Worm (Caenorhabditis elegans) whole organism, mixed stage, embryonic: Measurements from ENCODE around the gene F18A11.3.

Experiments used
- blmp-1 ChIP-seq: fragments of 150-350 bp; optimal IDR thresholded peaks from 2 replicates; lab custom pipeline; 2014; ENCODE audit warnings: missing biosample characterization, missing genetic modification characterization
- ceh-83 ChIP-seq: fragments of 200-800 bp; sonication (Bioruptor generic); optimal IDR thresholded peaks from 2 replicates; lab custom pipeline; 2018; ENCODE audit warnings: mild to moderate bottlenecking, missing genetic modification characterization, missing compliant biosample characterization
- elt-1 ChIP-seq: sonication (generic microtip); optimal IDR thresholded peaks from 2 replicates; lab custom pipeline; 2017; ENCODE audit warnings: missing genetic modification characterization, mild to moderate bottlenecking, missing compliant biosample characterization, antibody characterized with exemption, moderate library complexity, borderline replicate concordance; ENCODE audit not compliant: insufficient read depth
- elt-3 ChIP-seq: fragments of 150-350 bp; optimal IDR thresholded peaks from 2 replicates; lab custom pipeline; 2014; ENCODE audit warnings: missing biosample characterization, missing genetic modification characterization
- lin-13 ChIP-seq: fragments of 150-350 bp; optimal IDR thresholded peaks from 2 replicates; lab custom pipeline; 2014; ENCODE audit warnings: missing biosample characterization, missing genetic modification characterization
- nhr-12 ChIP-seq: fragments of 150-350 bp; optimal IDR thresholded peaks from 2 replicates; lab custom pipeline; 2014; ENCODE audit warnings: missing biosample characterization, missing genetic modification characterization
- nhr-237 ChIP-seq: fragments of 150-350 bp; optimal IDR thresholded peaks from 2 replicates; lab custom pipeline; 2014; ENCODE audit warnings: missing biosample characterization, missing genetic modification characterization
- unc-120 ChIP-seq: sonication (generic microtip); optimal IDR thresholded peaks from 2 replicates; lab custom pipeline; 2017; ENCODE audit warnings: missing genetic modification characterization, missing compliant biosample characterization; ENCODE audit not compliant: poor library complexity, severe bottlenecking
- unc-39 ChIP-seq: fragments of 150-350 bp; optimal IDR thresholded peaks from 2 replicates; lab custom pipeline; 2014; ENCODE audit warnings: missing biosample characterization, missing genetic modification characterization

DNA sequence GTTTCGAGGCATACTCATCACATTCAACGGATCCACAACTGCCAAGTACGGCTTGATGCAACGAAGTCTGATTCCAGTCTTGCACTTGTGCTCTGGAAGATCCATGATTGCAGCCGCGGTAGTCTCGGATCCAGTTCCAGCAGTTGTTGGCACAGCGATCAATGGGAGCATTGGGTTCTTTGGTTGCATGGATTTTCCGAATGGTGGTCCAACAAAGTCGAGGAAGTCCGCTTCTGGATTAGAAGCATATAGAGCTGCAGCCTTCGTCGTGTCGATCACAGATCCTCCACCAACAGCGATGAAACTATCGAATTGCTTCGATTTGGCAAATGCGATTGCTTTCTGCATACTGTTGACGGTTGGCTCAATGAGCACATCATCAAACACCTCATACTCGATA is 41.3 kb downstream of the F18A11.3 start:
- no peak for TF ChIP-seq nhr-12
- TF ChIP-seq unc-39 (tag; lab: Kevin White, UChicago), result no peak
- TF ChIP-seq nhr-237 (tag; lab: Kevin White, UChicago), result no peak
- TF ChIP-seq ceh-83, result no peak
- no peak for TF ChIP-seq blmp-1
- TF ChIP-seq lin-13 (tag; lab: Kevin White, UChicago), result no peak
- TF ChIP-seq elt-1, result no peak
- TF ChIP-seq unc-120, result no peak
- TF ChIP-seq elt-3 (tag; lab: Kevin White, UChicago), result no peak
